Fruit fly (Drosophila melanogaster): Measurements from ENCODE around the gene CG44000.

- no peak for TF ChIP-seq ttk (optimal IDR thresholded peaks at IDR 0.05)
- TF ChIP-seq h (optimal IDR thresholded peaks at IDR 0.05) = no peak
- TF ChIP-seq Myc (optimal IDR thresholded peaks at IDR 0.05) = no peak
- TF ChIP-seq insv (optimal IDR thresholded peaks at IDR 0.05) = no peak
Observed at dm6 chr2L:4999389-5000032, 43.6 kb upstream of the CG44000 start.

All from Kc167 (cell line).